Worm (Caenorhabditis elegans): ENCODE results near the gene srbc-7.

ce11 chrV:7436509-7436908 lies 50.9 kb downstream of the srbc-7 start:
- TF ChIP-seq ztf-29 (GFP tag; IDR thresholded peaks at IDR 0.05) (no peak), med-1 (GFP tag; optimal IDR thresholded peaks at IDR 0.05; ENCODE audit: insufficient read depth) (no peak), ref-1 (GFP tag; conservative IDR thresholded peaks at IDR 0.05) (no peak), flt-1 (GFP tag; IDR thresholded peaks at IDR 0.05) (no peak), cog-1 (tag; optimal IDR thresholded peaks at IDR 0.05) (no peak), T22C8.4 (GFP tag; IDR thresholded peaks at IDR 0.05) (no peak), ztf-23 (GFP tag; IDR thresholded peaks at IDR 0.05) (no peak)

All from whole organism, midembryonic.